Fruit fly (Drosophila melanogaster) whole organism, adult: ENCODE measurements around the gene CG14903.

Experiments used
- CG11617 ChIP-seq: fragments of 200-800 bp; sonication (Bioruptor generic); optimal IDR thresholded peaks from 2 replicates; lab custom pipeline; 2017; ENCODE audit warnings: mild to moderate bottlenecking, missing biosample characterization, missing genetic modification reagents, missing genetic modification characterization
- CG12768 ChIP-seq: fragments of 200-800 bp; sonication (Bioruptor generic); optimal IDR thresholded peaks from 2 replicates; lab custom pipeline; 2017; ENCODE audit warnings: missing biosample characterization, missing genetic modification characterization, mild to moderate bottlenecking, moderate library complexity, missing genetic modification reagents
- CG14711 ChIP-seq: fragments of 200-800 bp; sonication (Bioruptor generic); optimal IDR thresholded peaks from 2 replicates; lab custom pipeline; 2018; ENCODE audit warnings: missing biosample characterization, mild to moderate bottlenecking, missing genetic modification characterization, moderate library complexity
- CG1620 ChIP-seq: fragments of 200-800 bp; sonication (Bioruptor generic); optimal IDR thresholded peaks from 2 replicates; lab custom pipeline; 2016; ENCODE audit warnings: missing biosample characterization, missing genetic modification characterization
- CG33017 ChIP-seq: fragments of 200-800 bp; sonication (Bioruptor generic); optimal IDR thresholded peaks from 2 replicates; lab custom pipeline; 2018; ENCODE audit warnings: missing biosample characterization, mild to moderate bottlenecking, missing genetic modification characterization, moderate library complexity
- CG5204 ChIP-seq: fragments of 200-800 bp; sonication (Bioruptor generic); optimal IDR thresholded peaks from 2 replicates; lab custom pipeline; 2016; ENCODE audit warnings: missing biosample characterization, missing genetic modification characterization
- CG7045 ChIP-seq: fragments of 200-800 bp; sonication (Bioruptor generic); optimal IDR thresholded peaks from 2 replicates; lab custom pipeline; 2017; ENCODE audit warnings: missing biosample characterization, mild to moderate bottlenecking, missing genetic modification characterization
- CG7101 ChIP-seq: fragments of 200-800 bp; sonication (Bioruptor generic); optimal IDR thresholded peaks from 2 replicates; lab custom pipeline; 2018; ENCODE audit warnings: missing biosample characterization, mild to moderate bottlenecking, missing genetic modification characterization, moderate library complexity
- Clk ChIP-seq: fragments of 200-800 bp; sonication (Bioruptor generic); optimal IDR thresholded peaks from 2 replicates; lab custom pipeline; 2017; ENCODE audit warnings: missing biosample characterization, missing genetic modification characterization
- Crg-1 ChIP-seq: fragments of 200-800 bp; sonication (Bioruptor generic); optimal IDR thresholded peaks from 2 replicates; lab custom pipeline; 2016; ENCODE audit warnings: missing biosample characterization, missing genetic modification characterization
- Hr96 ChIP-seq: fragments of 200-800 bp; sonication (Bioruptor generic); optimal IDR thresholded peaks from 2 replicates; lab custom pipeline; 2016; ENCODE audit warnings: missing biosample characterization, missing genetic modification characterization
- Mnt ChIP-seq: fragments of 200-800 bp; sonication (Bioruptor generic); optimal IDR thresholded peaks from 2 replicates; lab custom pipeline; 2016; ENCODE audit warnings: missing biosample characterization, mild to moderate bottlenecking, missing genetic modification characterization
- bab1 ChIP-seq: fragments of 200-800 bp; sonication (Bioruptor generic); optimal IDR thresholded peaks from 3 replicates; lab custom pipeline; 2019; ENCODE audit warnings: missing biosample characterization, mild to moderate bottlenecking, missing genetic modification characterization, moderate library complexity
- cic ChIP-seq: fragments of 200-800 bp; sonication (Bioruptor generic); optimal IDR thresholded peaks from 2 replicates; lab custom pipeline; 2017; ENCODE audit warnings: missing biosample characterization, mild to moderate bottlenecking, missing genetic modification characterization, moderate library complexity
- cnc ChIP-seq, 2 experiments: fragments of >200 bp; optimal IDR thresholded peaks; 2 replicates each; lab custom pipeline; 2017
- ovo ChIP-seq: fragments of 200-800 bp; sonication (Bioruptor generic); optimal IDR thresholded peaks from 2 replicates; lab custom pipeline; 2016; ENCODE audit warnings: missing biosample characterization, missing genetic modification characterization
- pad ChIP-seq: fragments of 200-800 bp; sonication (Bioruptor generic); optimal IDR thresholded peaks from 3 replicates; lab custom pipeline; 2017; ENCODE audit warnings: missing biosample characterization, missing genetic modification characterization, mild to moderate bottlenecking, moderate library complexity, missing genetic modification reagents
- tj ChIP-seq: fragments of 200-800 bp; sonication (Bioruptor generic); optimal IDR thresholded peaks from 3 replicates; lab custom pipeline; 2017; ENCODE audit warnings: missing biosample characterization, mild to moderate bottlenecking, missing genetic modification characterization, moderate library complexity
- toe ChIP-seq: fragments of 200-800 bp; sonication (Bioruptor generic); optimal IDR thresholded peaks from 2 replicates; lab custom pipeline; 2016; ENCODE audit warnings: missing biosample characterization, missing genetic modification characterization

Gene CG14903

dm6 chr3R:16541932-16542331 lies 31.6 kb downstream of the CG14903 start:
- TF ChIP-seq cnc (optimal IDR thresholded peaks at IDR 0.05; lab: Kevin White, UChicago) (no peak), CG12768 (GFP tag; lab: Kevin White, UChicago) (no peak), CG5204 (GFP tag; lab: Kevin White, UChicago) (no peak), Clk (GFP tag; lab: Kevin White, UChicago) (no peak), CG7101 (tag; lab: Kevin White, UChicago) (no peak), pad (GFP tag; lab: Kevin White, UChicago) (no peak), CG7045 (GFP tag; lab: Kevin White, UChicago) (no peak), cic (GFP tag; lab: Kevin White, UChicago) (no peak), ovo (GFP tag; lab: Kevin White, UChicago) (no peak), Hr96 (GFP tag; lab: Kevin White, UChicago) (no peak), bab1 (GFP tag; lab: Kevin White, UChicago) (no peak), CG11617 (GFP tag; lab: Kevin White, UChicago) (no peak), CG33017 (tag; lab: Kevin White, UChicago) (no peak)

DNA sequence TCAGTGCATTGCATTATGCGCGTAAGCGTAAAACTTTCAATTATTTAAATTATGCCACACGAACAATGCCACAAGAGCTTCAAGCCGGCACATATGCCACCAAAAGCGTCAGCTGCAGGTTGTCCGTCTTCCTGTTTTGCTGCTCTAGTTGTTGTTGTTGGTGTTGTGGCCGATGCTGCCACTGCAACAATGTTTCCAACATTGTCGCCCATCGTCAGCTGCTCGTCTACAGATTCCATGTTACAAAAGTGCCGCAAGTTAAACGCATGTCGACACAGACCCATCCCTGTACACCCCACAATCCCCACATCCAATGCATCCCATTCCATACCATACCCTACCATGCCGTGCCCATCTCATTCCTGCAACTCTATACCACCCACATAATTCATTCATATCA lies 32.3 kb downstream of the CG14903 start:
- TF ChIP-seq CG14711 (no peak), CG1620 (GFP tag; lab: Kevin White, UChicago) (no peak)

dm6 chr3R:16538862-16539437 lies 34.6 kb downstream of the CG14903 start:
- no peak for TF ChIP-seq CG12768 (GFP tag; lab: Kevin White, UChicago)
- TF ChIP-seq Clk (GFP tag; lab: Kevin White, UChicago): no peak
- TF ChIP-seq CG7045 (GFP tag; lab: Kevin White, UChicago): no peak

- no peak for TF ChIP-seq CG12768 (GFP tag; lab: Kevin White, UChicago)
- no peak for TF ChIP-seq ovo (GFP tag; lab: Kevin White, UChicago)
- TF ChIP-seq CG14711: no peak
- TF ChIP-seq CG7045 (GFP tag; lab: Kevin White, UChicago): no peak
- TF ChIP-seq pad (GFP tag; lab: Kevin White, UChicago): no peak
- TF ChIP-seq cnc (optimal IDR thresholded peaks at IDR 0.05; lab: Kevin White, UChicago): no peak
- no peak for TF ChIP-seq Clk (GFP tag; lab: Kevin White, UChicago)
- no peak for TF ChIP-seq CG7101 (tag; lab: Kevin White, UChicago)
- TF ChIP-seq Crg-1: no peak
- no peak for TF ChIP-seq CG1620 (GFP tag; lab: Kevin White, UChicago)
- no peak for TF ChIP-seq CG11617 (GFP tag; lab: Kevin White, UChicago)
- TF ChIP-seq cic (GFP tag; lab: Kevin White, UChicago): no peak
- no peak for TF ChIP-seq tj
- no peak for TF ChIP-seq bab1 (GFP tag; lab: Kevin White, UChicago)
- TF ChIP-seq toe: no peak
- no peak for TF ChIP-seq Hr96 (GFP tag; lab: Kevin White, UChicago)
- no peak for TF ChIP-seq CG5204 (GFP tag; lab: Kevin White, UChicago)
- no peak for TF ChIP-seq CG33017 (tag; lab: Kevin White, UChicago)
These were observed 36.2 kb downstream of the CG14903 start for dm6 chr3R:16537307-16537706.

- TF ChIP-seq CG5204 (GFP tag; lab: Kevin White, UChicago) (no peak), CG7045 (GFP tag; lab: Kevin White, UChicago) (no peak), tj (no peak), CG14711 (no peak), CG7101 (tag; lab: Kevin White, UChicago) (no peak), Hr96 (GFP tag; lab: Kevin White, UChicago) (no peak), CG1620 (GFP tag; lab: Kevin White, UChicago) (no peak)
These were observed 39.7 kb downstream of the CG14903 start for dm6 chr3R:16533749-16534304.

- TF ChIP-seq tj: no peak
- TF ChIP-seq Crg-1: no peak
- TF ChIP-seq CG14711: no peak
- no peak for TF ChIP-seq Clk (GFP tag; lab: Kevin White, UChicago)
- TF ChIP-seq CG7045 (GFP tag; lab: Kevin White, UChicago): no peak
- no peak for TF ChIP-seq toe
- TF ChIP-seq CG11617 (GFP tag; lab: Kevin White, UChicago): no peak
- TF ChIP-seq Mnt: no peak
- TF ChIP-seq bab1 (GFP tag; lab: Kevin White, UChicago): no peak
- TF ChIP-seq CG5204 (GFP tag; lab: Kevin White, UChicago): no peak
- TF ChIP-seq ovo (GFP tag; lab: Kevin White, UChicago): no peak
- no peak for TF ChIP-seq cnc (optimal IDR thresholded peaks at IDR 0.05; lab: Kevin White, UChicago)
- TF ChIP-seq cic (GFP tag; lab: Kevin White, UChicago): no peak
These were observed 43.1 kb downstream of the CG14903 start for dm6 chr3R:16530424-16530823.

dm6 chr3R:16528429-16528828 lies 45.1 kb downstream of the CG14903 start:
- TF ChIP-seq Crg-1: no peak
